Worm (Caenorhabditis elegans): Measurements from ENCODE around the gene gcy-7.

- TF ChIP-seq W03F9.2 (tag; optimal IDR thresholded peaks at IDR 0.05), result no peak
- no peak for TF ChIP-seq him-1 (tag; optimal IDR thresholded peaks at IDR 0.05)
These were observed 44.7 kb upstream of the gcy-7 start for ce11 chrV:8342416-8342815.
